Worm (Caenorhabditis elegans) whole organism, young adult: ENCODE data around the gene C06E7.2.

Experiments
- B0035.1 ChIP-seq: sonication (generic microtip); optimal IDR thresholded peaks from 2 replicates; lab custom pipeline; 2016; ENCODE audit warnings: missing genetic modification characterization, mild to moderate bottlenecking, missing compliant biosample characterization, missing genotype, missing genetic modification reagents
- B0261.1 ChIP-seq: sonication (generic microtip); optimal IDR thresholded peaks from 2 replicates; lab custom pipeline; 2016; ENCODE audit warnings: mild to moderate bottlenecking, missing genetic modification characterization, moderate library complexity, missing compliant biosample characterization
- B0336.3 ChIP-seq: fragments of 200-800 bp; sonication (Bioruptor generic); IDR thresholded peaks from 2 replicates; pipeline ENCODE4 v1.3.6; 2022; ENCODE audit warnings: missing genetic modification characterization, missing compliant biosample characterization
- C06A6.2 ChIP-seq: fragments of 200-800 bp; sonication (Bioruptor generic); conservative IDR thresholded peaks from 2 replicates; pipeline ENCODE4 v1.3.6; 2022; ENCODE audit warnings: missing genetic modification characterization, missing compliant biosample characterization
- F10E7.11 ChIP-seq: sonication (generic microtip); optimal IDR thresholded peaks from 2 replicates; lab custom pipeline; 2017; ENCODE audit warnings: mild to moderate bottlenecking, missing genetic modification characterization, moderate library complexity, missing compliant biosample characterization
- F37B4.10 ChIP-seq: fragments of 200-800 bp; sonication (Bioruptor generic); IDR thresholded peaks from 2 replicates; pipeline ENCODE4 v1.3.6; 2022; ENCODE audit warnings: missing genetic modification characterization, missing compliant biosample characterization
- F52B5.7 ChIP-seq: sonication (generic microtip); optimal IDR thresholded peaks from 2 replicates; lab custom pipeline; 2016; ENCODE audit warnings: mild to moderate bottlenecking, missing genetic modification characterization, missing compliant biosample characterization
- T07F8.4 ChIP-seq: sonication (generic microtip); optimal IDR thresholded peaks from 2 replicates; lab custom pipeline; 2016; ENCODE audit warnings: mild to moderate bottlenecking, missing genetic modification characterization, moderate library complexity, missing compliant biosample characterization
- Y67H2A.10 ChIP-seq: fragments of 200-800 bp; sonication (Bioruptor generic); conservative IDR thresholded peaks from 2 replicates; pipeline ENCODE4 v1.3.6; 2022; ENCODE audit warnings: missing genetic modification reagents, missing genetic modification characterization, missing compliant biosample characterization
- ZK185.1 ChIP-seq: sonication (generic microtip); optimal IDR thresholded peaks from 2 replicates; lab custom pipeline; 2016; ENCODE audit warnings: mild to moderate bottlenecking, missing genetic modification characterization, missing compliant biosample characterization; ENCODE audit not compliant: poor library complexity, severe bottlenecking
- ama-1 ChIP-seq, 3 experiments: fragments of 150-350 bp in 1 of 3; sonication (generic microtip) in 2 of 3; optimal IDR thresholded peaks; 2 replicates each; lab custom pipeline; 2014 to 2018; ENCODE audit warnings: missing biosample characterization in 2 of 3, missing genetic modification characterization in 2 of 3, missing genetic modification reagents in 2 of 3
- aptf-2 ChIP-seq: fragments of 200-800 bp; sonication (Bioruptor generic); conservative IDR thresholded peaks from 2 replicates; pipeline ENCODE4 v1.3.6; 2022; ENCODE audit warnings: missing genetic modification reagents, missing genetic modification characterization, missing compliant biosample characterization
- atf-7 ChIP-seq: sonication (generic microtip); optimal IDR thresholded peaks from 2 replicates; lab custom pipeline; 2017; ENCODE audit warnings: mild to moderate bottlenecking, missing genetic modification characterization, missing compliant biosample characterization
- attf-5 ChIP-seq: fragments of 200-800 bp; sonication (Bioruptor generic); optimal IDR thresholded peaks from 2 replicates; lab custom pipeline; 2018; ENCODE audit warnings: mild to moderate bottlenecking, missing genetic modification characterization, missing compliant biosample characterization
- bed-1 ChIP-seq: fragments of 200-800 bp; sonication (Bioruptor generic); IDR thresholded peaks from 2 replicates; pipeline ENCODE4 v1.3.6; 2022; ENCODE audit warnings: missing genetic modification reagents, missing genetic modification characterization, missing compliant biosample characterization
- cebp-1 ChIP-seq, 2 experiments: fragments of 200-800 bp in 1 of 2; sonication (Bioruptor generic) in 1 of 2; sonication (generic microtip) in 1 of 2; IDR thresholded peaks in 1 of 2; optimal IDR thresholded peaks in 1 of 2; 2 replicates each; pipeline versions ENCODE4 v1.3.6 to Lab custom; 2017 to 2022; ENCODE audit warnings: missing compliant biosample characterization in 2 of 2, missing genetic modification characterization in 2 of 2, mild to moderate bottlenecking in 1 of 2, missing genetic modification reagents in 1 of 2, moderate library complexity in 1 of 2
- cebp-2 ChIP-seq: fragments of 200-800 bp; sonication (Bioruptor generic); IDR thresholded peaks from 2 replicates; pipeline ENCODE4 v1.3.6; 2022; ENCODE audit warnings: missing genetic modification characterization, missing compliant biosample characterization
- ceh-58 ChIP-seq: fragments of 200-800 bp; sonication (Bioruptor generic); IDR thresholded peaks from 2 replicates; pipeline ENCODE4 v1.3.6; 2022; ENCODE audit warnings: missing genetic modification characterization, missing compliant biosample characterization
- ceh-91 ChIP-seq: fragments of 200-800 bp; sonication (Bioruptor generic); IDR thresholded peaks from 2 replicates; pipeline ENCODE4 v1.3.6; 2022; ENCODE audit warnings: missing genetic modification reagents, missing genetic modification characterization, missing compliant biosample characterization
- die-1 ChIP-seq: sonication (generic microtip); optimal IDR thresholded peaks from 2 replicates; lab custom pipeline; 2016; ENCODE audit warnings: missing genotype, mild to moderate bottlenecking, missing genetic modification characterization, missing compliant biosample characterization
- dox-1 ChIP-seq: fragments of 200-800 bp; sonication (Bioruptor generic); IDR thresholded peaks from 2 replicates; pipeline ENCODE4 v1.3.6; 2022; ENCODE audit warnings: missing genetic modification reagents, missing genetic modification characterization, missing compliant biosample characterization
- egl-18 ChIP-seq: fragments of 200-800 bp; sonication (Bioruptor generic); IDR thresholded peaks from 2 replicates; pipeline ENCODE4 v1.3.6; 2022; ENCODE audit warnings: missing genetic modification reagents, missing genetic modification characterization, missing compliant biosample characterization
- egl-44 ChIP-seq: fragments of 200-800 bp; sonication (Bioruptor generic); IDR thresholded peaks from 2 replicates; pipeline ENCODE4 v1.3.6; 2022; ENCODE audit warnings: missing genetic modification reagents, missing genetic modification characterization, missing compliant biosample characterization
- egrh-3 ChIP-seq: fragments of 200-800 bp; sonication (Bioruptor generic); IDR thresholded peaks from 2 replicates; pipeline ENCODE4 v1.3.6; 2022; ENCODE audit warnings: missing genetic modification reagents, missing genetic modification characterization, missing compliant biosample characterization
- ets-4 ChIP-seq: fragments of 200-800 bp; sonication (Bioruptor generic); optimal IDR thresholded peaks from 2 replicates; lab custom pipeline; 2018; ENCODE audit warnings: mild to moderate bottlenecking, missing genetic modification characterization, missing compliant biosample characterization
- fkh-3 ChIP-seq: sonication (generic microtip); optimal IDR thresholded peaks from 2 replicates; lab custom pipeline; 2016; ENCODE audit warnings: mild to moderate bottlenecking, missing genetic modification characterization, missing compliant biosample characterization
- gei-17 ChIP-seq: fragments of 200-800 bp; sonication (Bioruptor generic); optimal IDR thresholded peaks from 2 replicates; lab custom pipeline; 2018; ENCODE audit warnings: mild to moderate bottlenecking, missing genetic modification characterization, missing compliant biosample characterization
- hlh-12 ChIP-seq: sonication (generic microtip); optimal IDR thresholded peaks from 2 replicates; lab custom pipeline; 2016; ENCODE audit warnings: missing genetic modification characterization, missing compliant biosample characterization
- hmg-1.2 ChIP-seq: fragments of 200-800 bp; sonication (Bioruptor generic); IDR thresholded peaks from 2 replicates; pipeline ENCODE4 v1.3.6; 2022; ENCODE audit warnings: missing genetic modification reagents, missing genetic modification characterization, missing compliant biosample characterization
- lin-40 ChIP-seq: sonication (generic microtip); optimal IDR thresholded peaks from 2 replicates; lab custom pipeline; 2016; ENCODE audit warnings: missing genetic modification characterization, mild to moderate bottlenecking, missing compliant biosample characterization, missing genotype, missing genetic modification reagents
- madf-3 ChIP-seq: fragments of 200-800 bp; sonication (Bioruptor generic); IDR thresholded peaks from 2 replicates; pipeline ENCODE4 v1.3.6; 2022; ENCODE audit warnings: missing genetic modification reagents, missing genetic modification characterization, missing compliant biosample characterization
- madf-6 ChIP-seq: fragments of 200-800 bp; sonication (Bioruptor generic); IDR thresholded peaks from 2 replicates; pipeline ENCODE4 v1.3.6; 2022; ENCODE audit warnings: missing genetic modification reagents, missing genetic modification characterization, missing compliant biosample characterization
- mes-4 ChIP-seq: sonication (generic microtip); optimal IDR thresholded peaks from 2 replicates; lab custom pipeline; 2016; ENCODE audit warnings: missing genotype, missing genetic modification characterization, missing compliant biosample characterization
- nfya-2 ChIP-seq: fragments of 200-800 bp; sonication (Bioruptor generic); IDR thresholded peaks from 2 replicates; pipeline ENCODE4 v1.3.6; 2022; ENCODE audit warnings: missing genetic modification reagents, missing genetic modification characterization, missing compliant biosample characterization
- nhr-179 ChIP-seq: sonication (generic microtip); optimal IDR thresholded peaks from 2 replicates; lab custom pipeline; 2016; ENCODE audit warnings: mild to moderate bottlenecking, missing genetic modification characterization, missing compliant biosample characterization
- nhr-80 ChIP-seq: sonication (generic microtip); optimal IDR thresholded peaks from 2 replicates; lab custom pipeline; 2016; ENCODE audit warnings: missing genetic modification characterization, missing compliant biosample characterization
- pbrm-1 ChIP-seq: fragments of 200-800 bp; sonication (Bioruptor generic); IDR thresholded peaks from 2 replicates; pipeline ENCODE4 v1.3.6; 2022; ENCODE audit warnings: missing genetic modification reagents, missing genetic modification characterization, missing compliant biosample characterization
- sdz-38 ChIP-seq: sonication (generic microtip); optimal IDR thresholded peaks from 2 replicates; lab custom pipeline; 2016; ENCODE audit warnings: missing genotype, missing genetic modification characterization, missing compliant biosample characterization
- snpc-1.1 ChIP-seq: sonication (generic microtip); optimal IDR thresholded peaks from 2 replicates; lab custom pipeline; 2017; ENCODE audit warnings: missing genetic modification characterization, mild to moderate bottlenecking, missing compliant biosample characterization, antibody characterized with exemption, moderate library complexity, missing genotype, missing genetic modification reagents; ENCODE audit not compliant: insufficient read depth
- snpc-4 ChIP-seq, 5 experiments: fragments of 150-350 bp in 1 of 5; sonication (generic microtip) in 4 of 5; optimal IDR thresholded peaks; 2 replicates each; lab custom pipeline; 2014 to 2018; ENCODE audit warnings: missing genetic modification characterization in 5 of 5, missing biosample characterization in 3 of 5, antibody characterized with exemption in 2 of 5, mild to moderate bottlenecking in 2 of 5, missing compliant biosample characterization in 2 of 5, missing genotype in 2 of 5, moderate library complexity in 2 of 5, missing genetic modification reagents in 1 of 5
- sptf-2 ChIP-seq: fragments of 200-800 bp; sonication (Bioruptor generic); optimal IDR thresholded peaks from 2 replicates; lab custom pipeline; 2018; ENCODE audit warnings: mild to moderate bottlenecking, missing genetic modification characterization, missing compliant biosample characterization
- tbp1 ChIP-seq: fragments of 200-800 bp; sonication (Bioruptor generic); optimal IDR thresholded peaks from 2 replicates; lab custom pipeline; 2018; ENCODE audit warnings: mild to moderate bottlenecking, missing genetic modification characterization, missing compliant biosample characterization
- tbx-9 ChIP-seq: sonication (generic microtip); optimal IDR thresholded peaks from 2 replicates; lab custom pipeline; 2016; ENCODE audit warnings: borderline replicate concordance, missing genetic modification characterization, inconsistent platforms, missing compliant biosample characterization
- unc-62 ChIP-seq: fragments of 150-350 bp; optimal IDR thresholded peaks from 2 replicates; lab custom pipeline; 2014; ENCODE audit warnings: missing biosample characterization, missing genetic modification reagents, missing genetic modification characterization
- xnd-1 ChIP-seq: sonication (generic microtip); optimal IDR thresholded peaks from 2 replicates; lab custom pipeline; 2016; ENCODE audit warnings: missing genotype, missing genetic modification reagents, missing genetic modification characterization, missing compliant biosample characterization
- ztf-28 ChIP-seq: fragments of 200-800 bp; sonication (Bioruptor generic); IDR thresholded peaks from 2 replicates; pipeline ENCODE4 v1.3.6; 2022; ENCODE audit warnings: missing genetic modification reagents, missing genetic modification characterization, missing compliant biosample characterization

The C06E7.2 gene

DNA sequence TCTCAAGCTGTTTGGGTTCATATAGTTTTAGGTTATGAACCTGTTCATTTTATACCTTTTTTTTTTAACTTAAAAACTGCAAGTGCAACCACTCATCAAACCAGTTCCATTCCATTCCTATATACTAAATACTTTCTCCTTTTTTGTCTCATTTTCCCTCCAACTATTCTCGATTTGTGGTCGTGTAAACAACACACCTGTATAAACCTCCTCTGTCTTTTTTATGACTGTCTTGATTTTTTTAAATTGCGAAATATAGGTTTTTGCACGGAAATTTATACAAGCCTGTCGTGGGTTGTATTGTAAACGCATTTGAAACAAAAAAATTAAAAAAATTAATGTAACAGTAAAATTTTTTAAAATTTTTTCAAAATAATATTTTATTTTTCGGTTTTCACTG, 22.8 kb upstream of the C06E7.2 start:
- TF ChIP-seq cebp-1 (GFP tag; IDR thresholded peaks at IDR 0.05; lab: Robert Waterston, UW) (peak; percentile 43; the same call in 1 of the 2 replicates), cebp-1 (tag; optimal IDR thresholded peaks at IDR 0.05; lab: Kevin White, UChicago) (peak; percentile 84), sptf-2 (GFP tag; lab: Kevin White, UChicago) (no peak)

DNA sequence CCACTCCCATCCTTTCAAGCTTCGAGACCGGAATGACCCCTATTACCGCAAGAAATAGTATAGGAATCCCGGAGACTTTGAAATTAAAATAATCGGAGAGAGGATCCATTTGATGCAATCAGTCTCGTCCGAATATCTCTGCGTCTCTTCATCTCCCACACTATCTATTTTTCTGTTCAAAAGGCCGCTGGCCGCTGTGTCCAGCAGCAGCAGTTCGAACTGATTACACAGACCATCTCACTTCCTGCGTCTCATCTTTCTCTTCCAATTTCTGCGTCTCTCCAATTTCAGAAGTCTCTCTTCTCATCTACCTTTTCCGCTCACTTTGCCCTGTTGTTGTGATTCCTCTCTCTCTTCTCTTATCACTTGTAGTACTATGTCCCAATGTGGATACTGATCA, 21.8 kb upstream of the C06E7.2 start:
- TF ChIP-seq nhr-179 (tag; lab: Kevin White, UChicago) (no peak), nhr-80 (tag; lab: Kevin White, UChicago) (peak; percentile 88), dox-1 (GFP tag; lab: Robert Waterston, UW) (no peak; the same call in 1 of the 2 replicates), mes-4 (tag; lab: Kevin White, UChicago) (no peak), xnd-1 (tag; lab: Kevin White, UChicago) (no peak), snpc-4 (GFP tag; optimal IDR thresholded peaks at IDR 0.05; lab: Kevin White, UChicago) (no peak), snpc-4 (tag; optimal IDR thresholded peaks at IDR 0.05; lab: Kevin White, UChicago) (peak in 1 of 4 experiments; percentile 16), F37B4.10 (GFP tag; lab: Robert Waterston, UW) (no peak), F52B5.7 (tag; lab: Kevin White, UChicago) (no peak), egl-18 (GFP tag; lab: Robert Waterston, UW) (no peak), hlh-12 (tag; lab: Kevin White, UChicago) (no peak), attf-5 (GFP tag; lab: Kevin White, UChicago) (peak; percentile 18), madf-3 (no peak), ets-4 (GFP tag; lab: Kevin White, UChicago) (no peak), nfya-2 (GFP tag; lab: Robert Waterston, UW) (no peak), B0261.1 (tag; lab: Kevin White, UChicago) (no peak), hmg-1.2 (peak; percentile 97), T07F8.4 (no peak), cebp-1 (GFP tag; IDR thresholded peaks at IDR 0.05; lab: Robert Waterston, UW) (no peak), cebp-1 (tag; optimal IDR thresholded peaks at IDR 0.05; lab: Kevin White, UChicago) (peak; percentile 50), C06A6.2 (GFP tag; lab: Robert Waterston, UW) (no peak), ama-1 (optimal IDR thresholded peaks at IDR 0.05; lab: Kevin White, UChicago) (no peak), ama-1 (GFP tag; optimal IDR thresholded peaks at IDR 0.05; lab: Kevin White, UChicago) (no peak), ZK185.1 (peak; percentile 3), unc-62 (no peak), tbx-9 (tag; lab: Kevin White, UChicago) (no peak), ceh-58 (no peak), tbp1 (GFP tag; lab: Kevin White, UChicago) (peak; percentile 13), cebp-2 (GFP tag; lab: Robert Waterston, UW) (no peak), die-1 (tag; lab: Kevin White, UChicago) (no peak), madf-6 (GFP tag; lab: Robert Waterston, UW) (no peak), gei-17 (GFP tag; lab: Kevin White, UChicago) (no peak), fkh-3 (tag; lab: Kevin White, UChicago) (no peak), B0336.3 (GFP tag; lab: Robert Waterston, UW) (no peak), egrh-3 (no peak), snpc-1.1 (no peak), pbrm-1 (no peak), aptf-2 (no peak), atf-7 (tag; lab: Kevin White, UChicago) (no peak), F10E7.11 (tag; lab: Kevin White, UChicago) (no peak), egl-44 (GFP tag; lab: Robert Waterston, UW) (no peak), bed-1 (no peak), ceh-91 (GFP tag; lab: Robert Waterston, UW) (no peak), B0035.1 (tag; lab: Kevin White, UChicago) (no peak), Y67H2A.10 (GFP tag; lab: Robert Waterston, UW) (no peak), ztf-28 (GFP tag; lab: Robert Waterston, UW) (no peak), sdz-38 (tag; lab: Kevin White, UChicago) (no peak), lin-40 (tag; lab: Kevin White, UChicago) (peak; percentile 18)
